Worm (Caenorhabditis elegans): ENCODE measurements around the gene srlf-32.

srlf-32 gene

DNA sequence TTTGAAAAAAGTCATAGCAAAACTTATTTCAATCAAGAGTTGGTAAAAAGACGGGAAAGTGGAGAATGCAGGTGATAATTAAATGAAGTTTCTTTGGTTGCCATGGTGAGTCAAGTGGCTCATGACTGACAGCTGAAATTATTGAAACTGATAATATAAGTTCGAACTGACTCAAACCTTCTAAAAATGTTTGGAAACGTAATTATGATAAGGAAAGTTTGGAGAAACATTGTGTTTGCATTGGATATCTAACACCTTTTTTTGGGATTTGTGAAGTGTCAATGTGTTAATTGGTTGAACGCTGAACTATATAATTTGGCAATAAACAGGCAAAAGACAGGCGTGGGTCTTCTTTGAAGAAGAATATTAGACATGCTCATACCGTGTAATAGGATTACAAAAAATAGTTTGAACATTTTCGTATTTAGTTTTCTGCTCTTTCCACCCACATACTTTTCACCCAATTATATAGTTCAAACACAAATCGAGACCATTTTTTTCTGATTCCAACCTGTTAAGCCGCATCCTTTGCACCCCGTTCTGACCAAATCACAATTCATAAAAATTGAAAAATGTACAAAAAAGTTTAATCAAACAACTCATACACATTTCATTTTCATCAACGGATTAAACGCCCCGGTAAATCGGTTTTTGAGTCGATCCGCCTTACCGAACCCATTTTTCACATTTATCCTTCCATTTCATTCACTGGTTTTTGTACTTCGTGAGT, at the start of gene srlf-32, which contains the start of gene srlf-33:
Gene srlf-32 (plus strand): TSS at position 680 of the 730 bp plus-strand sequence.
Gene srlf-33 (minus strand): TSS at position 101 of the 730 bp plus-strand sequence.
- TF ChIP-seq lin-35 (GFP tag; optimal IDR thresholded peaks at IDR 0.05): no peak

DNA sequence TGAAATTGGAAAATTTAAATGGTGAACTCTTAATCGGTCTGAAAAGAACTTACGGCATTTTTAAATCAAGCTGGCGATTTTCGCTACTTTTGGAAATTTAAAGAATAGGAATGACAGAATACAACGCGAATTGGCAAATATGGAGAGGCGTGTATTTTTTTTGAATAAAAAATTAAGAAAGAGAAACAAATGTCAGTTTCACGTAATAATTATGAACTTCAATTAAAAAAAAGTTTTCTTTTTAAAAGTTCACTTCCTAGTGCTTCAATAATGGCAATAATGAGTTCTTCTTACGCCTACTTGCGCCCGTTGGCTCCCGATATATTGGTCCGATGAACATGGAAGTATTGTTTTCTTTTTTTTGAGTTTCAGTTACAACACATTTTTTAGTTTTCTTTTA, 48.2 kb upstream of the srlf-32 start, which contains the start of gene pph-2:
Gene pph-2 (minus strand): TSS at position 101 of the 400 bp plus-strand sequence.
- TF ChIP-seq T07F8.4 (tag; optimal IDR thresholded peaks at IDR 0.05) (no peak), nhr-27 (tag; optimal IDR thresholded peaks at IDR 0.05) (no peak), dox-1 (GFP tag; IDR thresholded peaks at IDR 0.05) (no peak), egl-44 (GFP tag; IDR thresholded peaks at IDR 0.05) (no peak), K12H6.12 (tag; optimal IDR thresholded peaks at IDR 0.05) (no peak), ztf-3 (GFP tag; optimal IDR thresholded peaks at IDR 0.05) (no peak), lin-26 (GFP tag; IDR thresholded peaks at IDR 0.05) (no peak), sptf-2 (GFP tag; optimal IDR thresholded peaks at IDR 0.05) (no peak)

DNA sequence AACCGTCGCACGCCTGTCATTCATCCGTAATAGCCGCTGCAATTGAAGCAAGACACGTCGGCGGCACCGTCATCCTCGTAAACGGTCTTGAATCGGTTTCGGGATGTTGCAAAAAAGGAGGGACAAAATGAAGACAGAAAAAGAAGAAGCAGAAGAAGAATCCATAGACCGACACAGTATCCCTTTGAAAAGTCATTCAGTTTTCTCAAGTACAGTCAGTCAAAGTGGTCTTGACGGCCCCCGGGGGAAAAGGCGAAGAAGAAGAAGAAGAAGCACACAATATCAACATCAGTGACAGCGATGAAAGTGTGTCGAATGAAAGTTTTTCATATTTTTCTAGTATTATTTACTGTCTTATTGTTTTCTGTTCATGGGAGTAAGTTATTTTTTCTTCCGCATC, 47.6 kb upstream of the srlf-32 start, which contains the start of gene cutl-27:
Gene cutl-27 (plus strand): TSS at position 301 of the 400 bp plus-strand sequence.
- TF ChIP-seq F52B5.7 (tag; optimal IDR thresholded peaks at IDR 0.05): no peak
- no peak for TF ChIP-seq ztf-3 (GFP tag; optimal IDR thresholded peaks at IDR 0.05)
- TF ChIP-seq K12H6.12 (tag; optimal IDR thresholded peaks at IDR 0.05): no peak
- TF ChIP-seq hlh-12 (tag; optimal IDR thresholded peaks at IDR 0.05): no peak
- TF ChIP-seq ztf-25 (GFP tag; IDR thresholded peaks at IDR 0.05): no peak
- no peak for TF ChIP-seq egl-18 (GFP tag; IDR thresholded peaks at IDR 0.05)
- TF ChIP-seq lin-40 (tag; optimal IDR thresholded peaks at IDR 0.05): no peak
- TF ChIP-seq nhr-27 (tag; optimal IDR thresholded peaks at IDR 0.05): no peak
- TF ChIP-seq nhr-179 (tag; optimal IDR thresholded peaks at IDR 0.05): no peak
- no peak for TF ChIP-seq xnd-1 (tag; optimal IDR thresholded peaks at IDR 0.05)
- no peak for TF ChIP-seq sea-2 (GFP tag; IDR thresholded peaks at IDR 0.05)
- TF ChIP-seq T07F8.4 (tag; optimal IDR thresholded peaks at IDR 0.05): no peak
- TF ChIP-seq ztf-22 (GFP tag; optimal IDR thresholded peaks at IDR 0.05): no peak
- TF ChIP-seq sdz-38 (tag; optimal IDR thresholded peaks at IDR 0.05): no peak
- no peak for TF ChIP-seq attf-3 (GFP tag; conservative IDR thresholded peaks at IDR 0.05)
- no peak for TF ChIP-seq pha-4 (tag; optimal IDR thresholded peaks at IDR 0.05)
- TF ChIP-seq mcd-1 (GFP tag; IDR thresholded peaks at IDR 0.05): no peak

DNA sequence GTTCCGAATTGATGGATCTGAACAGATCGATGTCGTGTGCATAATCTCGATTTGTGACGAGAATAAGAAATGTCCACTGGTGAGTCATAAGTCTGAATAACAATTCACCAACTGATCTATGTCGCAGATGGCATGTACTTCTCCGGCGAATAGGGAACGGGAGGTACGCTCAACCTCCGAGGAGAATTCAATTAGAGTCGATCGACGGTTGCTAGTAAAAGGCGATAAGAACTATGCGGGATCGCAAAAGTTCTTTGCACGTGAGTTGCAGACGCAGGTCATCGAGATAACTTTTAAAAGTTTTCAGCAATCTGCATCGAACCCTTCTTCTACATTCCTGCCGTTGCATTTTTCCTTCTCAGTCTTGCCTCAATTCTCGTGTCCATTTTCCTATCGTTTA, 43.3 kb upstream of the srlf-32 start:
- TF ChIP-seq Y79H2A.3 (GFP tag; conservative IDR thresholded peaks at IDR 0.05) (no peak), ets-4 (GFP tag; optimal IDR thresholded peaks at IDR 0.05) (no peak), sea-2 (GFP tag; IDR thresholded peaks at IDR 0.05) (no peak)

DNA sequence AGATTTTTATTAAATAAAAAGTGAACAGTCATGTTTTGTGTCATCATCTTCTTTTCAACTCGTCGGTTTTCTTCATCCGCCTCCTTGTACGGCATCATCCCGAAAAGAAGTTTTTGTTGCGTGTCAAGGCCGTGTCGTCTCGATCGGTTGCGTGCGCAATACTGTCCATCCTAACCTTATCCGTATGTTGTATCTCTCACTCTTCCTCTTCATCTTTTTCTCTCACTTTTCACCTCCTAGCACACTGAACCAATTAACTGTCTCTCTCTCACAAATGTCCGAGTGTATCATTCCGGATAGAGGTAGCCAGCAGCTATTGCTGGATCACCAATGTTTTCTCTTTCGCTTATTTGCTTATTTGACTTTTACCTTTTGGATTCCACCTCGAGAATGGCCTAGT, 42.3 kb upstream of the srlf-32 start:
- no peak for TF ChIP-seq ceh-100 (GFP tag; IDR thresholded peaks at IDR 0.05)
- no peak for TF ChIP-seq hlh-12 (tag; optimal IDR thresholded peaks at IDR 0.05)
- no peak for TF ChIP-seq dpl-1 (GFP tag; optimal IDR thresholded peaks at IDR 0.05)
- TF ChIP-seq ztf-22 (GFP tag; optimal IDR thresholded peaks at IDR 0.05): no peak
- no peak for TF ChIP-seq dox-1 (GFP tag; IDR thresholded peaks at IDR 0.05)
- TF ChIP-seq somi-1 (GFP tag; optimal IDR thresholded peaks at IDR 0.05): no peak
- no peak for TF ChIP-seq pha-4 (tag; optimal IDR thresholded peaks at IDR 0.05)
- no peak for TF ChIP-seq unc-130 (GFP tag; optimal IDR thresholded peaks at IDR 0.05)
- no peak for TF ChIP-seq madf-3 (GFP tag; IDR thresholded peaks at IDR 0.05)
- no peak for TF ChIP-seq F57A8.1 (GFP tag; optimal IDR thresholded peaks at IDR 0.05)

All from whole organism, young adult.